Worm (Caenorhabditis elegans) whole organism, L2 larva: ENCODE data around the gene ZK892.3.

Source experiments
- C34F6.9 ChIP-seq: fragments of 150-350 bp; optimal IDR thresholded peaks from 2 replicates; lab custom pipeline; 2014; ENCODE audit warnings: missing biosample characterization, missing genetic modification characterization
- F13H6.1 ChIP-seq: sonication (generic microtip); optimal IDR thresholded peaks from 2 replicates; lab custom pipeline; 2016; ENCODE audit warnings: missing genetic modification characterization, missing compliant biosample characterization
- ZK546.5 ChIP-seq: sonication (generic microtip); optimal IDR thresholded peaks from 2 replicates; lab custom pipeline; 2017; ENCODE audit warnings: missing biosample characterization, missing genetic modification characterization
- alr-1 ChIP-seq: fragments of 150-350 bp; optimal IDR thresholded peaks from 2 replicates; lab custom pipeline; 2014; ENCODE audit warnings: missing biosample characterization, missing genetic modification characterization
- aly-2 ChIP-seq: fragments of 150-350 bp; optimal IDR thresholded peaks from 2 replicates; lab custom pipeline; 2014; ENCODE audit warnings: missing biosample characterization, missing genetic modification characterization
- ama-1 ChIP-seq: fragments of 150-350 bp; optimal IDR thresholded peaks from 2 replicates; lab custom pipeline; 2018; ENCODE audit warnings: inconsistent platforms
- ceh-82 ChIP-seq: fragments of 150-350 bp; optimal IDR thresholded peaks from 2 replicates; lab custom pipeline; 2014; ENCODE audit warnings: missing biosample characterization, missing genetic modification characterization
- crh-2 ChIP-seq: sonication (generic microtip); optimal IDR thresholded peaks from 2 replicates; lab custom pipeline; 2017; ENCODE audit warnings: missing biosample characterization, missing genetic modification characterization
- egl-27 ChIP-seq: sonication (generic microtip); optimal IDR thresholded peaks from 3 replicates; lab custom pipeline; 2017; ENCODE audit warnings: missing biosample characterization, missing genetic modification reagents, missing genetic modification characterization
- elt-1 ChIP-seq: fragments of 150-350 bp; optimal IDR thresholded peaks from 2 replicates; lab custom pipeline; 2014; ENCODE audit warnings: missing biosample characterization, missing genetic modification characterization
- elt-3 ChIP-seq: sonication (generic microtip); optimal IDR thresholded peaks from 2 replicates; lab custom pipeline; 2017; ENCODE audit warnings: missing biosample characterization, missing genetic modification characterization
- gmeb-1 ChIP-seq: fragments of 150-350 bp; optimal IDR thresholded peaks from 2 replicates; lab custom pipeline; 2014; ENCODE audit warnings: missing biosample characterization, missing genetic modification characterization
- lin-11 ChIP-seq: fragments of 150-350 bp; sonication (generic microtip); optimal IDR thresholded peaks from 2 replicates; lab custom pipeline; 2014; ENCODE audit warnings: missing biosample characterization, missing genetic modification characterization, inconsistent platforms, mixed read lengths
- lin-13 ChIP-seq: fragments of 150-350 bp; optimal IDR thresholded peaks from 2 replicates; lab custom pipeline; 2014; ENCODE audit warnings: missing biosample characterization, missing genetic modification reagents, missing genetic modification characterization
- lsy-2 ChIP-seq, 2 experiments: fragments of 150-350 bp in 1 of 2; sonication (generic microtip) in 1 of 2; optimal IDR thresholded peaks; 2 replicates each; lab custom pipeline; 2014 to 2017; ENCODE audit warnings: missing biosample characterization in 2 of 2, missing genetic modification characterization in 2 of 2
- mab-5 ChIP-seq: fragments of 150-350 bp; optimal IDR thresholded peaks from 2 replicates; lab custom pipeline; 2014; ENCODE audit warnings: missing biosample characterization, missing genetic modification characterization
- mbf-1 ChIP-seq: sonication (generic microtip); optimal IDR thresholded peaks from 2 replicates; lab custom pipeline; 2017; ENCODE audit warnings: missing biosample characterization, missing genetic modification characterization
- nhr-10 ChIP-seq: sonication (generic microtip); optimal IDR thresholded peaks from 2 replicates; lab custom pipeline; 2017; ENCODE audit warnings: missing biosample characterization, missing genetic modification characterization
- nhr-11 ChIP-seq: fragments of 150-350 bp; optimal IDR thresholded peaks from 2 replicates; lab custom pipeline; 2014; ENCODE audit warnings: missing biosample characterization, missing genetic modification characterization
- nhr-21 ChIP-seq: fragments of 150-350 bp; optimal IDR thresholded peaks from 2 replicates; lab custom pipeline; 2014; ENCODE audit warnings: missing biosample characterization, missing genetic modification characterization
- nhr-23 ChIP-seq: fragments of 150-350 bp; optimal IDR thresholded peaks from 2 replicates; lab custom pipeline; 2014; ENCODE audit warnings: missing biosample characterization, missing genetic modification reagents, missing genetic modification characterization
- nhr-237 ChIP-seq: fragments of 150-350 bp; optimal IDR thresholded peaks from 2 replicates; lab custom pipeline; 2014; ENCODE audit warnings: missing biosample characterization, missing genetic modification characterization
- nhr-25 ChIP-seq: fragments of 150-350 bp; sonication (generic microtip); optimal IDR thresholded peaks from 3 replicates; lab custom pipeline; 2014; ENCODE audit warnings: missing biosample characterization, missing genetic modification characterization
- nhr-6 ChIP-seq: fragments of 150-350 bp; optimal IDR thresholded peaks from 2 replicates; lab custom pipeline; 2014; ENCODE audit warnings: missing biosample characterization, missing genetic modification characterization
- nhr-77 ChIP-seq: fragments of 150-350 bp; optimal IDR thresholded peaks from 2 replicates; lab custom pipeline; 2014; ENCODE audit warnings: missing biosample characterization, missing genetic modification characterization
- peb-1 ChIP-seq: fragments of 150-350 bp; optimal IDR thresholded peaks from 2 replicates; lab custom pipeline; 2014; ENCODE audit warnings: missing biosample characterization, missing genetic modification characterization
- skn-1 ChIP-seq: sonication (generic microtip); optimal IDR thresholded peaks from 2 replicates; lab custom pipeline; 2017; ENCODE audit warnings: missing biosample characterization, missing genetic modification characterization
- sma-3 ChIP-seq: sonication (generic microtip); optimal IDR thresholded peaks from 2 replicates; lab custom pipeline; 2016; ENCODE audit warnings: missing genetic modification reagents, missing genetic modification characterization, missing compliant biosample characterization
- sma-9 ChIP-seq, 2 experiments: fragments of 150-350 bp in 1 of 2; sonication (generic microtip) in 1 of 2; optimal IDR thresholded peaks; 2 replicates each; lab custom pipeline; 2014 to 2016; ENCODE audit warnings: missing genetic modification characterization in 2 of 2, mild to moderate bottlenecking in 1 of 2, missing biosample characterization in 1 of 2, missing compliant biosample characterization in 1 of 2, missing genetic modification reagents in 1 of 2, moderate library complexity in 1 of 2
- snpc-4 ChIP-seq: fragments of 150-350 bp; optimal IDR thresholded peaks from 2 replicates; lab custom pipeline; 2014; ENCODE audit warnings: missing biosample characterization, missing genetic modification characterization
- unc-39 ChIP-seq: fragments of 150-350 bp; optimal IDR thresholded peaks from 2 replicates; lab custom pipeline; 2014; ENCODE audit warnings: missing biosample characterization, missing genetic modification characterization
- unc-55 ChIP-seq: fragments of 150-350 bp; sonication (generic microtip); optimal IDR thresholded peaks from 3 replicates; lab custom pipeline; 2014; ENCODE audit warnings: missing biosample characterization, missing genetic modification reagents, missing genetic modification characterization
- unc-62 ChIP-seq: fragments of 150-350 bp; optimal IDR thresholded peaks from 2 replicates; lab custom pipeline; 2014; ENCODE audit warnings: missing biosample characterization, missing genetic modification reagents, missing genetic modification characterization
- zag-1 ChIP-seq: fragments of 150-350 bp; optimal IDR thresholded peaks from 2 replicates; lab custom pipeline; 2014; ENCODE audit warnings: missing biosample characterization, missing genetic modification characterization
- ztf-1 ChIP-seq: fragments of 200-800 bp; sonication (Bioruptor generic); conservative IDR thresholded peaks from 2 replicates; pipeline ENCODE4 v1.3.6; 2022; ENCODE audit warnings: missing genetic modification characterization, missing compliant biosample characterization
- ztf-11 ChIP-seq: sonication (generic microtip); optimal IDR thresholded peaks from 2 replicates; lab custom pipeline; 2017; ENCODE audit warnings: missing biosample characterization, missing genetic modification characterization
- ztf-4 ChIP-seq: fragments of 150-350 bp; optimal IDR thresholded peaks from 2 replicates; lab custom pipeline; 2014; ENCODE audit warnings: missing biosample characterization, missing genetic modification characterization

ZK892.3 gene

DNA sequence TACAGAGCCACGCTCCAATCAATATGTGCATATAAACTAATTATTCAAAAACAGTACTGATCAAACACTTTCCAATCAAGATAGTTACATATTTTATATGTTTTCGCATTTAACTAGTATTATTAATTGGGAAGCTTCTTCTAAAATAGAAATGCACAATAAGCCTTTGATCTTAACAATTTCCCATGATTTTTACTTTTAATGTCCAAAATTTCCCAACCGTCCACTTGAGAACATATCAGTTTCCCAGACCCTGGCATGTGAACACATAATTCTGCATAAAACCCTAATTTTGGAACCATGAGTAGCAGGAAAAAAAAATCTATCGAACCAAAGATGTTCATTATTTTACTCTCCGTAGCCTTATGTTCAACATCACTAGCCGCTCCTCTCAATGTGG, 25.2 kb upstream of the ZK892.3 start, which contains the start of gene R53.8:
R53.8 (plus strand) TSS at position 301 of the 400 bp plus-strand sequence.
- TF ChIP-seq nhr-11 (tag; lab: Kevin White, UChicago) (no peak), crh-2 (no peak), ama-1 (lab: Kevin White, UChicago) (no peak), C34F6.9 (tag; lab: Kevin White, UChicago) (no peak), sma-3 (no peak)

DNA sequence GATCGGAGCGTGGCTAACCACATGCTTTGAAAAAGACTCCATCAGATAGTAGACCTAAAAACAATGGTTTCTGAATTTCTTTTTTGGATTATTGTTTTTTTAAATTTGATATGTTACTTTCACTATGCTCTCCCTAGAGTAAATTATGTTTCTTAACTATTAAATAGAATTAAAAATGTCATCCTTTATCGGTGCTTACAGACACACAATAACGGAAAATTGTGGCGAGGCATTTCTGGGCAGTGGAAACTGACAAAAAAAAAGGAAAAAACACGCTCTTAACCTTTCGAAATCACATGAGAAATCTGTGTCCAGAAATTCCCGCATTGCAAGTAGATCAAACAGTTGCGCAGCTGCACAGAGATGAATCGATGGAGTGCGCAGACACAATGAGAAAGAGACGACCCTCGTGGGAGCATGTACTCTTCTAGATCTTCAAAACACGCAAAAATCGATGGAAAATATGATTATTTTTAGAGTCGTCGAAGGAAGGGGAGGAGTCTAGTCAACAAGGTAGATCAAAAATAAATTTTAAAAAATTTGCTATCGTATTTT, 21.5 kb upstream of the ZK892.3 start, which contains the start of gene ZK892.6:
ZK892.6 (minus strand) TSS at position 51 of the 555 bp plus-strand sequence.
- TF ChIP-seq lin-11 (tag; lab: Kevin White, UChicago) (no peak), ama-1 (lab: Kevin White, UChicago) (no peak), nhr-25 (no peak), nhr-6 (no peak), F13H6.1 (tag; lab: Kevin White, UChicago) (no peak), ZK546.5 (tag; lab: Kevin White, UChicago) (no peak), ztf-4 (tag; lab: Kevin White, UChicago) (no peak), skn-1 (tag; lab: Kevin White, UChicago) (no peak), peb-1 (tag; lab: Kevin White, UChicago) (no peak), unc-55 (GFP tag; lab: Kevin White, UChicago) (no peak), snpc-4 (tag; lab: Kevin White, UChicago) (no peak), elt-1 (tag; lab: Kevin White, UChicago) (no peak), nhr-237 (no peak), nhr-23 (tag; lab: Kevin White, UChicago) (no peak), alr-1 (tag; lab: Kevin White, UChicago) (no peak), sma-9 (GFP tag; optimal IDR thresholded peaks at IDR 0.05; lab: Kevin White, UChicago) (no peak), sma-9 (tag; optimal IDR thresholded peaks at IDR 0.05; lab: Kevin White, UChicago) (no peak), nhr-21 (no peak), unc-39 (tag; lab: Kevin White, UChicago) (no peak), lin-13 (GFP tag; lab: Kevin White, UChicago) (no peak), ztf-11 (no peak)

DNA sequence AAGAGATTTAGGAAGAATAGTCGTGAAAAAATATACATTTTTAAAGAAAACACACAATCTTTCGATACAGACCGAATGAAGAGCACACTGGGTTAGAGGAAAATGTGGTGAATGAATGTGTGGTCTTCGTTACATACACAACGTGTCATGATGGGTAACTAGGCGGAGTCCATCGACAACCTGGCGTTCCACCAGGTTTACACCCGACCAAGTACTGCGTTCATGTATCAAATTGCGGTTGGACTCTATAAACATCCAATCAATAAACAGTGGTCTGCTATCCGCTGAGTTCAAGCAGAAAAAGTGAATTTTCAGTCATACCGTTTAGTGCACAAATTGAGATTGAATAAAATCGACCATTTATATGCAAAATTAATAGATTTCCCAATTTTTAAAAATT, 19.9 kb upstream of the ZK892.3 start, which contains the start of gene sdz-38:
sdz-38 (minus strand) TSS at position 101 of the 400 bp plus-strand sequence.
- TF ChIP-seq snpc-4 (tag; lab: Kevin White, UChicago) (no peak), skn-1 (tag; lab: Kevin White, UChicago) (no peak), lin-13 (GFP tag; lab: Kevin White, UChicago) (no peak), C34F6.9 (tag; lab: Kevin White, UChicago) (no peak), mbf-1 (no peak), nhr-237 (no peak), egl-27 (tag; lab: Kevin White, UChicago) (no peak), lsy-2 (tag; optimal IDR thresholded peaks at IDR 0.05; lab: Kevin White, UChicago) (no peak), peb-1 (tag; lab: Kevin White, UChicago) (no peak), aly-2 (no peak), sma-9 (GFP tag; optimal IDR thresholded peaks at IDR 0.05; lab: Kevin White, UChicago) (no peak), sma-9 (tag; optimal IDR thresholded peaks at IDR 0.05; lab: Kevin White, UChicago) (no peak), elt-1 (tag; lab: Kevin White, UChicago) (no peak), crh-2 (no peak), unc-62 (GFP tag; lab: Kevin White, UChicago) (no peak), ZK546.5 (tag; lab: Kevin White, UChicago) (no peak), ztf-1 (GFP tag; lab: Robert Waterston, UW) (no peak), mab-5 (tag; lab: Kevin White, UChicago) (no peak)

ce11 chrII:9982437-9982836, 19.2 kb upstream of the ZK892.3 start:
- TF ChIP-seq elt-3 (tag; lab: Kevin White, UChicago) (no peak), F13H6.1 (tag; lab: Kevin White, UChicago) (no peak), nhr-10 (tag; lab: Kevin White, UChicago) (no peak), ceh-82 (no peak), gmeb-1 (no peak), alr-1 (tag; lab: Kevin White, UChicago) (no peak), sma-3 (no peak), sma-9 (GFP tag; optimal IDR thresholded peaks at IDR 0.05; lab: Kevin White, UChicago) (no peak), sma-9 (tag; optimal IDR thresholded peaks at IDR 0.05; lab: Kevin White, UChicago) (no peak), nhr-237 (no peak), nhr-77 (tag; lab: Kevin White, UChicago) (no peak), zag-1 (tag; lab: Kevin White, UChicago) (no peak)
